Worm (Caenorhabditis elegans): ENCODE measurements around the gene sra-34.

ce11 chrII:4571868-4572267 lies 28.4 kb upstream of the sra-34 start, which contains the start of gene vab-1:
- TF ChIP-seq ets-7 (tag; optimal IDR thresholded peaks at IDR 0.05) (no peak), hmg-4 (GFP tag; optimal IDR thresholded peaks at IDR 0.05) (no peak), ama-1 (optimal IDR thresholded peaks at IDR 0.05) (no peak), tbx-37 (GFP tag; conservative IDR thresholded peaks at IDR 0.05) (no peak), tra-4 (tag; optimal IDR thresholded peaks at IDR 0.05) (no peak), ceh-36 (tag; optimal IDR thresholded peaks at IDR 0.05) (no peak), hnd-1 (tag; optimal IDR thresholded peaks at IDR 0.05) (no peak), sea-1 (GFP tag; conservative IDR thresholded peaks at IDR 0.05) (no peak)
